Worm (Caenorhabditis elegans) whole organism, early embryonic: ENCODE results near the gene C47A4.5.

Experiments used
- B0310.2 ChIP-seq: sonication (generic microtip); optimal IDR thresholded peaks from 2 replicates; lab custom pipeline; 2016; ENCODE audit warnings: mild to moderate bottlenecking, missing genetic modification characterization, missing compliant biosample characterization
- aly-1 ChIP-seq: sonication (generic microtip); optimal IDR thresholded peaks from 2 replicates; lab custom pipeline; 2016; ENCODE audit warnings: missing genetic modification characterization, missing compliant biosample characterization
- ama-1 ChIP-seq: fragments of 150-350 bp; optimal IDR thresholded peaks from 2 replicates; lab custom pipeline; 2014
- ceh-13 ChIP-seq: fragments of 200-800 bp; sonication (Bioruptor generic); optimal IDR thresholded peaks from 2 replicates; lab custom pipeline; 2018; ENCODE audit warnings: mild to moderate bottlenecking, missing genetic modification characterization, missing compliant biosample characterization
- ceh-36 ChIP-seq: sonication (generic microtip); optimal IDR thresholded peaks from 2 replicates; lab custom pipeline; 2016; ENCODE audit warnings: missing genetic modification characterization, inconsistent platforms, missing compliant biosample characterization
- ets-7 ChIP-seq: sonication (generic microtip); optimal IDR thresholded peaks from 2 replicates; lab custom pipeline; 2016; ENCODE audit warnings: missing genotype, missing genetic modification characterization, missing compliant biosample characterization
- flt-1 ChIP-seq: fragments of 200-800 bp; sonication (Bioruptor generic); IDR thresholded peaks from 2 replicates; pipeline ENCODE4 v1.3.6; 2022; ENCODE audit warnings: missing genetic modification characterization, missing compliant biosample characterization
- hmbx-1 ChIP-seq: sonication (generic microtip); optimal IDR thresholded peaks from 2 replicates; lab custom pipeline; 2016; ENCODE audit warnings: mild to moderate bottlenecking, missing genetic modification characterization, missing compliant biosample characterization
- pes-1 ChIP-seq: fragments of 200-800 bp; sonication (Bioruptor generic); IDR thresholded peaks from 2 replicates; pipeline ENCODE4 v1.3.6; 2022; ENCODE audit warnings: missing genetic modification reagents, missing genetic modification characterization, missing compliant biosample characterization
- scrt-1 ChIP-seq: fragments of 200-800 bp; sonication (Bioruptor generic); IDR thresholded peaks from 2 replicates; pipeline ENCODE4 v1.3.6; 2022; ENCODE audit warnings: missing genetic modification characterization, missing compliant biosample characterization
- sea-1 ChIP-seq: fragments of 200-800 bp; sonication (Bioruptor generic); conservative IDR thresholded peaks from 2 replicates; pipeline ENCODE4 v1.3.6; 2022; ENCODE audit warnings: missing genetic modification characterization, missing compliant biosample characterization
- tbx-11 ChIP-seq: fragments of 200-800 bp; sonication (Bioruptor generic); IDR thresholded peaks from 2 replicates; pipeline ENCODE4 v1.3.6; 2022; ENCODE audit warnings: missing genetic modification characterization, missing compliant biosample characterization
- tbx-37 ChIP-seq: fragments of 200-800 bp; sonication (Bioruptor generic); conservative IDR thresholded peaks from 2 replicates; pipeline ENCODE4 v1.3.6; 2022; ENCODE audit warnings: missing genetic modification reagents, missing genetic modification characterization, missing compliant biosample characterization
- tra-4 ChIP-seq: sonication (generic microtip); optimal IDR thresholded peaks from 2 replicates; lab custom pipeline; 2017; ENCODE audit warnings: missing genetic modification characterization, missing compliant biosample characterization

- TF ChIP-seq tra-4 (no peak), tbx-11 (GFP tag; lab: Robert Waterston, UW) (no peak), hmbx-1 (tag; lab: Kevin White, UChicago) (no peak), ceh-36 (no peak), tbx-37 (no peak), ama-1 (lab: Kevin White, UChicago) (no peak), flt-1 (GFP tag; lab: Robert Waterston, UW) (no peak), sea-1 (GFP tag; lab: Robert Waterston, UW) (no peak), scrt-1 (no peak), ceh-13 (GFP tag; lab: Kevin White, UChicago) (no peak), aly-1 (no peak), B0310.2 (tag; lab: Kevin White, UChicago) (no peak), pes-1 (GFP tag; lab: Robert Waterston, UW) (no peak), ets-7 (tag; lab: Kevin White, UChicago) (no peak)
Observed at ce11 chrIV:13745409-13745808, at the start of gene C47A4.5.
